Fruit fly (Drosophila melanogaster) whole organism, pupa: ENCODE data around the gene CG13982.
A peak's percentile ranks its signal among the peaks of the same experiment; 100 is the strongest.

Experiments
- CG10348 ChIP-seq: fragments of 200-800 bp; sonication (Bioruptor generic); IDR thresholded peaks from 2 replicates; pipeline ENCODE4 v1.3.6; 2022; ENCODE audit warnings: missing biosample characterization, missing genetic modification characterization
- CG12605 ChIP-seq: fragments of 200-800 bp; sonication (Bioruptor generic); IDR thresholded peaks from 2 replicates; pipeline ENCODE4 v1.3.6; 2022; ENCODE audit warnings: missing biosample characterization, missing genetic modification characterization
- CG13204 ChIP-seq: fragments of 200-800 bp; sonication (Bioruptor generic); optimal IDR thresholded peaks from 2 replicates; lab custom pipeline; 2018; ENCODE audit warnings: missing biosample characterization, mild to moderate bottlenecking, missing genetic modification characterization, moderate library complexity
- CG14655 ChIP-seq: fragments of 200-800 bp; sonication (Bioruptor generic); optimal IDR thresholded peaks from 3 replicates; lab custom pipeline; 2017; ENCODE audit warnings: mild to moderate bottlenecking, missing biosample characterization, missing genetic modification reagents, missing genetic modification characterization
- CG15710 ChIP-seq: fragments of 200-800 bp; sonication (Bioruptor generic); optimal IDR thresholded peaks from 2 replicates; lab custom pipeline; 2018; ENCODE audit warnings: missing biosample characterization, mild to moderate bottlenecking, missing genetic modification characterization, moderate library complexity
- CG17806 ChIP-seq: fragments of 200-800 bp; sonication (Bioruptor generic); optimal IDR thresholded peaks from 2 replicates; lab custom pipeline; 2018; ENCODE audit warnings: missing biosample characterization, mild to moderate bottlenecking, missing genetic modification characterization, moderate library complexity
- CG32121 ChIP-seq: fragments of 200-800 bp; sonication (Bioruptor generic); IDR thresholded peaks from 2 replicates; pipeline ENCODE4 v1.3.6; 2022; ENCODE audit warnings: missing biosample characterization, missing genetic modification characterization
- CG34367 ChIP-seq: fragments of 200-800 bp; sonication (Bioruptor generic); optimal IDR thresholded peaks from 2 replicates; lab custom pipeline; 2018; ENCODE audit warnings: missing biosample characterization, mild to moderate bottlenecking, missing genetic modification characterization
- CG4496 ChIP-seq: fragments of 200-800 bp; sonication (Bioruptor generic); IDR thresholded peaks from 3 replicates; pipeline ENCODE4 v1.3.6; 2022; ENCODE audit warnings: missing biosample characterization, missing genetic modification characterization
- CG8159 ChIP-seq: fragments of 200-800 bp; sonication (Bioruptor generic); optimal IDR thresholded peaks from 3 replicates; lab custom pipeline; 2018; ENCODE audit warnings: missing biosample characterization, mild to moderate bottlenecking, missing genetic modification characterization, moderate library complexity
- CG8301 ChIP-seq: fragments of 200-800 bp; sonication (Bioruptor generic); optimal IDR thresholded peaks from 2 replicates; lab custom pipeline; 2018; ENCODE audit warnings: missing biosample characterization, mild to moderate bottlenecking, missing genetic modification characterization
- CG9948 ChIP-seq: fragments of 200-800 bp; sonication (Bioruptor generic); optimal IDR thresholded peaks from 2 replicates; lab custom pipeline; 2018; ENCODE audit warnings: missing biosample characterization, mild to moderate bottlenecking, missing genetic modification characterization, moderate library complexity
- D1 ChIP-seq: fragments of 200-800 bp; sonication (Bioruptor generic); optimal IDR thresholded peaks from 2 replicates; lab custom pipeline; 2018; ENCODE audit warnings: missing biosample characterization, mild to moderate bottlenecking, missing genetic modification characterization, moderate library complexity
- EcR ChIP-seq: fragments of 200-800 bp; sonication (Bioruptor generic); optimal IDR thresholded peaks from 3 replicates; lab custom pipeline; 2019; ENCODE audit warnings: missing biosample characterization, missing genetic modification characterization, mild to moderate bottlenecking, moderate library complexity, missing genetic modification reagents
- Ets98B ChIP-seq: fragments of 200-800 bp; sonication (Bioruptor generic); IDR thresholded peaks from 2 replicates; pipeline ENCODE4 v1.3.6; 2022; ENCODE audit warnings: missing biosample characterization, missing genetic modification characterization
- Pif1A ChIP-seq: fragments of 200-800 bp; sonication (Bioruptor generic); optimal IDR thresholded peaks from 3 replicates; lab custom pipeline; 2016; ENCODE audit warnings: missing biosample characterization, missing genetic modification characterization
- Pif1B ChIP-seq: fragments of 200-800 bp; sonication (Bioruptor generic); optimal IDR thresholded peaks from 3 replicates; lab custom pipeline; 2016; ENCODE audit warnings: missing biosample characterization, missing genetic modification characterization
- Snoo ChIP-seq: fragments of 200-800 bp; sonication (Bioruptor generic); optimal IDR thresholded peaks from 3 replicates; lab custom pipeline; 2017; ENCODE audit warnings: missing biosample characterization, mild to moderate bottlenecking, missing genetic modification characterization, inconsistent platforms
- fd96Ca ChIP-seq: fragments of 200-800 bp; sonication (Bioruptor generic); IDR thresholded peaks from 3 replicates; pipeline ENCODE4 v1.3.6; 2022; ENCODE audit warnings: missing biosample characterization, missing genetic modification characterization
- gl ChIP-seq: fragments of 200-800 bp; sonication (Bioruptor generic); optimal IDR thresholded peaks from 2 replicates; lab custom pipeline; 2018; ENCODE audit warnings: missing biosample characterization, mild to moderate bottlenecking, missing genetic modification characterization
- rn ChIP-seq: fragments of 200-800 bp; sonication (Bioruptor generic); IDR thresholded peaks from 2 replicates; pipeline ENCODE4 v1.3.6; 2022; ENCODE audit warnings: missing biosample characterization, missing genetic modification characterization

Gene CG13982

dm6 chr2L:6421495-6421894 lies 9.4 kb downstream of the CG13982 start:
- TF ChIP-seq rn (GFP tag; lab: Robert Waterston, UW), result no peak
- no peak for TF ChIP-seq Pif1A (GFP tag; lab: Kevin White, UChicago)
- no peak for TF ChIP-seq CG8159 (tag; lab: Kevin White, UChicago)
- TF ChIP-seq gl, result no peak
- no peak for TF ChIP-seq Ets98B (GFP tag; lab: Robert Waterston, UW)
- no peak for TF ChIP-seq CG8301 (tag; lab: Kevin White, UChicago)
- TF ChIP-seq CG32121, result no peak
- no peak for TF ChIP-seq CG4496 (GFP tag; lab: Robert Waterston, UW)
- no peak for TF ChIP-seq D1 (tag; lab: Kevin White, UChicago)
- TF ChIP-seq CG13204 (GFP tag; lab: Kevin White, UChicago), result no peak
- no peak for TF ChIP-seq CG15710
- no peak for TF ChIP-seq CG34367 (tag; lab: Kevin White, UChicago)
- TF ChIP-seq CG10348 (GFP tag; lab: Robert Waterston, UW), result no peak
- no peak for TF ChIP-seq EcR (GFP tag; lab: Kevin White, UChicago)
- TF ChIP-seq Snoo (tag; lab: Kevin White, UChicago), result no peak
- TF ChIP-seq, all 21 proteins: peak for 0

dm6 chr2L:6422488-6422887 lies 10.4 kb downstream of the CG13982 start:
- TF ChIP-seq CG15710, result no peak
- no peak for TF ChIP-seq CG12605
- no peak for TF ChIP-seq CG10348 (GFP tag; lab: Robert Waterston, UW)
- TF ChIP-seq CG8159 (tag; lab: Kevin White, UChicago), result no peak
- no peak for TF ChIP-seq Pif1B (GFP tag; lab: Kevin White, UChicago)
- TF ChIP-seq CG32121, result no peak
- no peak for TF ChIP-seq D1 (tag; lab: Kevin White, UChicago)
- no peak for TF ChIP-seq CG34367 (tag; lab: Kevin White, UChicago)
- TF ChIP-seq CG13204 (GFP tag; lab: Kevin White, UChicago), result no peak
- TF ChIP-seq CG9948 (tag; lab: Kevin White, UChicago), result no peak
- TF ChIP-seq EcR (GFP tag; lab: Kevin White, UChicago), result no peak
- no peak for TF ChIP-seq rn (GFP tag; lab: Robert Waterston, UW)

dm6 chr2L:6423148-6423547 lies 11.0 kb downstream of the CG13982 start, which contains the start of gene Tig:
Tig (minus strand) TSS chr2L:6423310.
- no peak for TF ChIP-seq CG34367 (tag; lab: Kevin White, UChicago)
- TF ChIP-seq EcR (GFP tag; lab: Kevin White, UChicago), result no peak
- no peak for TF ChIP-seq CG17806 (tag; lab: Kevin White, UChicago)
- TF ChIP-seq Pif1B (GFP tag; lab: Kevin White, UChicago), result no peak
- TF ChIP-seq CG15710, result no peak
- no peak for TF ChIP-seq gl
- no peak for TF ChIP-seq CG4496 (GFP tag; lab: Robert Waterston, UW)
- TF ChIP-seq fd96Ca, result no peak
- TF ChIP-seq CG10348 (GFP tag; lab: Robert Waterston, UW), result no peak
- TF ChIP-seq Ets98B (GFP tag; lab: Robert Waterston, UW), result no peak
- no peak for TF ChIP-seq CG14655

- TF ChIP-seq Snoo (tag; lab: Kevin White, UChicago), result no peak
- no peak for TF ChIP-seq CG4496 (GFP tag; lab: Robert Waterston, UW)
- TF ChIP-seq CG34367 (tag; lab: Kevin White, UChicago), result no peak
- TF ChIP-seq rn (GFP tag; lab: Robert Waterston, UW), result no peak
- no peak for TF ChIP-seq CG14655
- no peak for TF ChIP-seq CG8301 (tag; lab: Kevin White, UChicago)
- TF ChIP-seq D1 (tag; lab: Kevin White, UChicago), result no peak
- no peak for TF ChIP-seq CG12605
These were observed 12.1 kb downstream of the CG13982 start, which contains the start of gene Fic for dm6 chr2L:6424198-6424597. Fic (plus strand) TSS chr2L:6424336.

DNA sequence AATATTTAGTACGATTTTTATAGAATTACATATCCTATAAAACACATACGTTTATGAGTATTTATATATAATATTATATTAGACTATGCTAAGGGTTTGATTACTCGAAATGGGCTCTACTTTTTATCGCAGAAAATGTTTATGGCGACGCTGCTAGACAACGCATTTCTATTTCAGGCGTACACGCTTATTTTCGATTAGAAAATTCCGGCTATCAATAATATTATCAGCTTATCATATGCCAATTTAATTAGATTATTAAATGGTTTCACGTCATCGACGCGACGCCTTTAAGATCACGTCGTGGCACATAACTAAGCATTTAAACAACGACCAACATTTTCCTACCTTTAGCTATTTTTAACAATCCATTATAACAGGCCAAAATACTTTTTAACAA lies 14.2 kb downstream of the CG13982 start:
- no peak for TF ChIP-seq CG14655
- TF ChIP-seq EcR (GFP tag; lab: Kevin White, UChicago), result no peak
- TF ChIP-seq CG9948 (tag; lab: Kevin White, UChicago), result no peak
- no peak for TF ChIP-seq CG8159 (tag; lab: Kevin White, UChicago)
- TF ChIP-seq CG4496 (GFP tag; lab: Robert Waterston, UW), result no peak
- TF ChIP-seq CG10348 (GFP tag; lab: Robert Waterston, UW), result no peak
- no peak for TF ChIP-seq CG34367 (tag; lab: Kevin White, UChicago)
- no peak for TF ChIP-seq CG12605
- no peak for TF ChIP-seq D1 (tag; lab: Kevin White, UChicago)
- TF ChIP-seq CG15710, result no peak
- TF ChIP-seq fd96Ca, result no peak
- TF ChIP-seq CG32121, result no peak
- TF ChIP-seq CG17806 (tag; lab: Kevin White, UChicago), result no peak
- TF ChIP-seq Snoo (tag; lab: Kevin White, UChicago), result no peak
- no peak for TF ChIP-seq Pif1A (GFP tag; lab: Kevin White, UChicago)
- TF ChIP-seq Pif1B (GFP tag; lab: Kevin White, UChicago), result no peak

- TF ChIP-seq Pif1A (GFP tag; lab: Kevin White, UChicago), result no peak
- TF ChIP-seq CG8159 (tag; lab: Kevin White, UChicago), result no peak
- TF ChIP-seq D1 (tag; lab: Kevin White, UChicago), result no peak
- TF ChIP-seq CG13204 (GFP tag; lab: Kevin White, UChicago), result peak; percentile 59
- no peak for TF ChIP-seq CG9948 (tag; lab: Kevin White, UChicago)
- TF ChIP-seq EcR (GFP tag; lab: Kevin White, UChicago), result peak; percentile 48
- TF ChIP-seq CG17806 (tag; lab: Kevin White, UChicago), result no peak
- TF ChIP-seq Ets98B (GFP tag; lab: Robert Waterston, UW), result 0 out of 2 replicates have a peak, but pooled peaks have one; percentile 9
- peak; percentile 21 for TF ChIP-seq gl
- TF ChIP-seq fd96Ca, result no peak
- no peak for TF ChIP-seq CG4496 (GFP tag; lab: Robert Waterston, UW)
- TF ChIP-seq CG10348 (GFP tag; lab: Robert Waterston, UW), result no peak
- TF ChIP-seq CG12605, result peak; percentile 59; the same call in 1 of the 2 replicates
- TF ChIP-seq CG32121, result no peak
- TF ChIP-seq Snoo (tag; lab: Kevin White, UChicago), result no peak
- peak; percentile 25 for TF ChIP-seq CG8301 (tag; lab: Kevin White, UChicago)
- no peak for TF ChIP-seq Pif1B (GFP tag; lab: Kevin White, UChicago)
- TF ChIP-seq rn (GFP tag; lab: Robert Waterston, UW), result no peak
These were observed 35.6 kb downstream of the CG13982 start for dm6 chr2L:6447581-6448333.
